Worm (Caenorhabditis elegans): ENCODE data around the gene R03D7.8.

The R03D7.8 gene

ce11 chrII:10947317-10947716 lies 9.4 kb downstream of the R03D7.8 start, which contains the start of the genes tceb-3 and gskl-1:
Gene tceb-3, minus strand, starts transcription at chrII:10947417.
Gene gskl-1, plus strand, starts transcription at chrII:10947559.
- TF ChIP-seq F49E8.2 (tag; optimal IDR thresholded peaks at IDR 0.05; ENCODE audit: insufficient read depth) (no peak), nfyb-1 (GFP tag; IDR thresholded peaks at IDR 0.05) (no peak), F22D6.2 (tag; optimal IDR thresholded peaks at IDR 0.05) (no peak), tlf-1 (GFP tag; optimal IDR thresholded peaks at IDR 0.05) (no peak), nhr-80 (tag; optimal IDR thresholded peaks at IDR 0.05) (no peak), B0261.1 (tag; optimal IDR thresholded peaks at IDR 0.05) (no peak), Y67H2A.10 (GFP tag; conservative IDR thresholded peaks at IDR 0.05) (no peak), F52B5.7 (tag; optimal IDR thresholded peaks at IDR 0.05) (no peak), nfya-2 (GFP tag; IDR thresholded peaks at IDR 0.05) (no peak), tbx-9 (tag; optimal IDR thresholded peaks at IDR 0.05; ENCODE audit: borderline replicate concordance) (no peak), C17E4.6 (GFP tag; IDR thresholded peaks at IDR 0.05) (no peak), C06A6.2 (GFP tag; conservative IDR thresholded peaks at IDR 0.05) (no peak), mxl-1 (tag; optimal IDR thresholded peaks at IDR 0.05) (no peak)

ce11 chrII:10946848-10947247 lies 9.8 kb downstream of the R03D7.8 start:
- TF ChIP-seq nhr-80 (tag; optimal IDR thresholded peaks at IDR 0.05), result peak; percentile 3
- TF ChIP-seq ama-1 (optimal IDR thresholded peaks at IDR 0.05), result no peak
- no peak for TF ChIP-seq ama-1 (GFP tag; optimal IDR thresholded peaks at IDR 0.05)
- TF ChIP-seq mxl-1 (tag; optimal IDR thresholded peaks at IDR 0.05), result no peak
- no peak for TF ChIP-seq nhr-90 (tag; optimal IDR thresholded peaks at IDR 0.05)
- no peak for TF ChIP-seq unc-62 (GFP tag; optimal IDR thresholded peaks at IDR 0.05)
- no peak for TF ChIP-seq nfya-2 (GFP tag; IDR thresholded peaks at IDR 0.05)

- TF ChIP-seq F37B4.10 (GFP tag; IDR thresholded peaks at IDR 0.05) (no peak), rpc-1 (optimal IDR thresholded peaks at IDR 0.05) (no peak), rpc-1 (tag; optimal IDR thresholded peaks at IDR 0.05) (no peak), lir-1 (GFP tag; conservative IDR thresholded peaks at IDR 0.05) (no peak), chd-7 (tag; optimal IDR thresholded peaks at IDR 0.05) (no peak), xnd-1 (tag; optimal IDR thresholded peaks at IDR 0.05) (no peak), unc-62 (GFP tag; optimal IDR thresholded peaks at IDR 0.05) (no peak), nhr-80 (tag; optimal IDR thresholded peaks at IDR 0.05) (no peak), K12H6.12 (tag; optimal IDR thresholded peaks at IDR 0.05) (no peak)
Measured at ce11 chrII:10945446-10945845, 11.2 kb downstream of the R03D7.8 start.

- peak; percentile 90 for TF ChIP-seq hsf-1 (GFP tag; IDR thresholded peaks at IDR 0.05)
- peak; percentile 60 for TF ChIP-seq madf-8 (GFP tag; conservative IDR thresholded peaks at IDR 0.05)
- peak; percentile 80; the same call in 1 of the 2 replicates for TF ChIP-seq egrh-3 (GFP tag; IDR thresholded peaks at IDR 0.05)
- TF ChIP-seq F33H1.4 (GFP tag; IDR thresholded peaks at IDR 0.05), result peak; percentile 31; the same call in 1 of the 2 replicates
- peak; percentile 77 for TF ChIP-seq madf-6 (GFP tag; IDR thresholded peaks at IDR 0.05)
Measured at ce11 chrII:10941918-10942317, 14.8 kb downstream of the R03D7.8 start, which contains the start of gene R03D7.15. Gene R03D7.15, plus strand, starts transcription at chrII:10942216.

- TF ChIP-seq hsf-1 (GFP tag; IDR thresholded peaks at IDR 0.05), result peak; percentile 69
- 0 out of 2 replicates have a peak, but pooled peaks have one; percentile 44 for TF ChIP-seq attf-3 (GFP tag; conservative IDR thresholded peaks at IDR 0.05)
- peak; percentile 84 for TF ChIP-seq Y95B8A.8 (GFP tag; IDR thresholded peaks at IDR 0.05)
- 0 out of 2 replicates have a peak, but pooled peaks have one; percentile 22 for TF ChIP-seq Y67H2A.10 (GFP tag; conservative IDR thresholded peaks at IDR 0.05)
- TF ChIP-seq B0019.2 (GFP tag; conservative IDR thresholded peaks at IDR 0.05), result peak; percentile 57; the same call in 1 of the 2 replicates
- no peak for TF ChIP-seq lin-26 (GFP tag; IDR thresholded peaks at IDR 0.05)
- no peak for TF ChIP-seq sdz-38 (tag; optimal IDR thresholded peaks at IDR 0.05)
- no peak for TF ChIP-seq B0261.1 (tag; optimal IDR thresholded peaks at IDR 0.05)
- peak; percentile 41 for TF ChIP-seq tbp1 (GFP tag; optimal IDR thresholded peaks at IDR 0.05)
- TF ChIP-seq hmg-1.2 (GFP tag; IDR thresholded peaks at IDR 0.05), result peak; percentile 32; the same call in 1 of the 2 replicates
- TF ChIP-seq ZK185.1 (tag; optimal IDR thresholded peaks at IDR 0.05; ENCODE audit: poor library complexity, severe bottlenecking), result no peak
- TF ChIP-seq Y79H2A.3 (GFP tag; conservative IDR thresholded peaks at IDR 0.05), result peak; percentile 81
- peak; percentile 97 for TF ChIP-seq madf-6 (GFP tag; IDR thresholded peaks at IDR 0.05)
- TF ChIP-seq rcor-1 (GFP tag; IDR thresholded peaks at IDR 0.05), result peak; percentile 71
- TF ChIP-seq pbrm-1 (GFP tag; IDR thresholded peaks at IDR 0.05), result peak; percentile 75
- no peak for TF ChIP-seq somi-1 (GFP tag; optimal IDR thresholded peaks at IDR 0.05)
- TF ChIP-seq lsy-27 (tag; optimal IDR thresholded peaks at IDR 0.05; ENCODE audit: borderline replicate concordance, insufficient read depth), result no peak
- TF ChIP-seq bed-2 (GFP tag; IDR thresholded peaks at IDR 0.05), result no peak
Measured at ce11 chrII:10935336-10935735, 21.4 kb downstream of the R03D7.8 start.

Measured in whole organism, young adult.